Worm (Caenorhabditis elegans) whole organism, L4 larva: ENCODE data around the gene R107.5.

Experiments used
- ZK546.5 ChIP-seq, 2 experiments: sonication (generic microtip); optimal IDR thresholded peaks; 2 replicates each; lab custom pipeline; 2017; ENCODE audit warnings: missing biosample characterization in 2 of 2, missing genetic modification characterization in 2 of 2
- dmd-6 ChIP-seq: fragments of 200-800 bp; sonication (Bioruptor generic); IDR thresholded peaks from 2 replicates; pipeline ENCODE4 v1.3.6; 2022; ENCODE audit warnings: missing genetic modification reagents, missing genetic modification characterization, missing compliant biosample characterization
- nhr-41 ChIP-seq: fragments of 200-800 bp; sonication (Bioruptor generic); IDR thresholded peaks from 2 replicates; pipeline ENCODE4 v1.3.6; 2022; ENCODE audit warnings: missing genetic modification reagents, missing genetic modification characterization, missing compliant biosample characterization
- skn-1 ChIP-seq: fragments of 150-350 bp; optimal IDR thresholded peaks from 2 replicates; lab custom pipeline; 2014; ENCODE audit warnings: missing biosample characterization, missing genetic modification characterization
- unc-62 ChIP-seq, 3 experiments: fragments of 150-350 bp in 1 of 3; sonication (generic microtip); optimal IDR thresholded peaks in 2 of 3; peaks in 1 of 3; 1 replicate in 1 of 3; 2 replicates in 2 of 3; lab custom pipeline; 2014 to 2017; ENCODE audit warnings: missing biosample characterization in 3 of 3, missing genetic modification characterization in 3 of 3, missing genetic modification reagents in 3 of 3, missing genotype in 1 of 3

ce11 chrIII:9045838-9046237 is 7.8 kb downstream of the R107.5 start, which contains the start of gene R107.2:
- TF ChIP-seq unc-62 (GFP tag; optimal IDR thresholded peaks at IDR 0.05 in 1 of 2; lab: Kevin White, UChicago) (no peak), unc-62 (tag; optimal IDR thresholded peaks at IDR 0.05; lab: Kevin White, UChicago) (no peak), skn-1 (tag; lab: Kevin White, UChicago) (no peak), ZK546.5 (tag; optimal IDR thresholded peaks at IDR 0.05; lab: Kevin White, UChicago) (no peak), dmd-6 (GFP tag; lab: Robert Waterston, UW) (no peak), nhr-41 (no peak)
